Worm (Caenorhabditis elegans) whole organism, L2 larva: ENCODE results near the gene C16A3.5.
A peak's percentile ranks its signal among the peaks of the same experiment; 100 is the strongest.

ENCODE experiments used
- C34F6.9 ChIP-seq: fragments of 150-350 bp; optimal IDR thresholded peaks from 2 replicates; lab custom pipeline; 2014; ENCODE audit warnings: missing biosample characterization, missing genetic modification characterization
- F13H6.1 ChIP-seq: sonication (generic microtip); optimal IDR thresholded peaks from 2 replicates; lab custom pipeline; 2016; ENCODE audit warnings: missing genetic modification characterization, missing compliant biosample characterization
- R02D3.7 ChIP-seq: fragments of 150-350 bp; optimal IDR thresholded peaks from 2 replicates; lab custom pipeline; 2014; ENCODE audit warnings: missing biosample characterization, missing genetic modification characterization
- Y55F3AM.14 ChIP-seq: fragments of 200-800 bp; sonication (Bioruptor generic); optimal IDR thresholded peaks from 2 replicates; lab custom pipeline; 2018; ENCODE audit warnings: mild to moderate bottlenecking, missing genetic modification characterization, missing compliant biosample characterization
- ZK546.5 ChIP-seq: sonication (generic microtip); optimal IDR thresholded peaks from 2 replicates; lab custom pipeline; 2017; ENCODE audit warnings: missing biosample characterization, missing genetic modification characterization
- alr-1 ChIP-seq: fragments of 150-350 bp; optimal IDR thresholded peaks from 2 replicates; lab custom pipeline; 2014; ENCODE audit warnings: missing biosample characterization, missing genetic modification characterization
- aly-2 ChIP-seq: fragments of 150-350 bp; optimal IDR thresholded peaks from 2 replicates; lab custom pipeline; 2014; ENCODE audit warnings: missing biosample characterization, missing genetic modification characterization
- ama-1 ChIP-seq: fragments of 150-350 bp; optimal IDR thresholded peaks from 2 replicates; lab custom pipeline; 2018; ENCODE audit warnings: inconsistent platforms
- blmp-1 ChIP-seq: sonication (generic microtip); optimal IDR thresholded peaks from 2 replicates; lab custom pipeline; 2017; ENCODE audit warnings: missing genetic modification characterization, mild to moderate bottlenecking, missing compliant biosample characterization, antibody characterized with exemption, moderate library complexity; ENCODE audit not compliant: insufficient read depth
- ceh-16 ChIP-seq: fragments of 150-350 bp; optimal IDR thresholded peaks from 2 replicates; lab custom pipeline; 2014; ENCODE audit warnings: missing biosample characterization, missing genetic modification characterization
- ceh-82 ChIP-seq: fragments of 150-350 bp; optimal IDR thresholded peaks from 2 replicates; lab custom pipeline; 2014; ENCODE audit warnings: missing biosample characterization, missing genetic modification characterization
- crh-2 ChIP-seq: sonication (generic microtip); optimal IDR thresholded peaks from 2 replicates; lab custom pipeline; 2017; ENCODE audit warnings: missing biosample characterization, missing genetic modification characterization
- dmd-4 ChIP-seq: sonication (generic microtip); optimal IDR thresholded peaks from 2 replicates; lab custom pipeline; 2017; ENCODE audit warnings: missing biosample characterization, missing genetic modification characterization
- egl-27 ChIP-seq: sonication (generic microtip); optimal IDR thresholded peaks from 3 replicates; lab custom pipeline; 2017; ENCODE audit warnings: missing biosample characterization, missing genetic modification reagents, missing genetic modification characterization
- elt-1 ChIP-seq: fragments of 150-350 bp; optimal IDR thresholded peaks from 2 replicates; lab custom pipeline; 2014; ENCODE audit warnings: missing biosample characterization, missing genetic modification characterization
- elt-3 ChIP-seq: sonication (generic microtip); optimal IDR thresholded peaks from 2 replicates; lab custom pipeline; 2017; ENCODE audit warnings: missing biosample characterization, missing genetic modification characterization
- fos-1 ChIP-seq: fragments of 150-350 bp; optimal IDR thresholded peaks from 2 replicates; lab custom pipeline; 2014; ENCODE audit warnings: missing biosample characterization, missing genetic modification characterization
- gmeb-1 ChIP-seq: fragments of 150-350 bp; optimal IDR thresholded peaks from 2 replicates; lab custom pipeline; 2014; ENCODE audit warnings: missing biosample characterization, missing genetic modification characterization
- lin-11 ChIP-seq: fragments of 150-350 bp; sonication (generic microtip); optimal IDR thresholded peaks from 2 replicates; lab custom pipeline; 2014; ENCODE audit warnings: missing biosample characterization, missing genetic modification characterization, inconsistent platforms, mixed read lengths
- lin-13 ChIP-seq: fragments of 150-350 bp; optimal IDR thresholded peaks from 2 replicates; lab custom pipeline; 2014; ENCODE audit warnings: missing biosample characterization, missing genetic modification reagents, missing genetic modification characterization
- lin-39 ChIP-seq: fragments of 150-350 bp; optimal IDR thresholded peaks from 2 replicates; lab custom pipeline; 2014; ENCODE audit warnings: missing biosample characterization, missing genetic modification reagents, missing genetic modification characterization
- lsy-2 ChIP-seq, 2 experiments: fragments of 150-350 bp in 1 of 2; sonication (generic microtip) in 1 of 2; optimal IDR thresholded peaks; 2 replicates each; lab custom pipeline; 2014 to 2017; ENCODE audit warnings: missing biosample characterization in 2 of 2, missing genetic modification characterization in 2 of 2
- mab-5 ChIP-seq: fragments of 150-350 bp; optimal IDR thresholded peaks from 2 replicates; lab custom pipeline; 2014; ENCODE audit warnings: missing biosample characterization, missing genetic modification characterization
- mbf-1 ChIP-seq: sonication (generic microtip); optimal IDR thresholded peaks from 2 replicates; lab custom pipeline; 2017; ENCODE audit warnings: missing biosample characterization, missing genetic modification characterization
- mdl-1 ChIP-seq, 2 experiments: fragments of 150-350 bp in 1 of 2; sonication (generic microtip) in 1 of 2; optimal IDR thresholded peaks; 2 replicates each; lab custom pipeline; 2017; ENCODE audit warnings: missing biosample characterization in 2 of 2, missing genetic modification characterization in 2 of 2
- nhr-10 ChIP-seq: sonication (generic microtip); optimal IDR thresholded peaks from 2 replicates; lab custom pipeline; 2017; ENCODE audit warnings: missing biosample characterization, missing genetic modification characterization
- nhr-11 ChIP-seq: fragments of 150-350 bp; optimal IDR thresholded peaks from 2 replicates; lab custom pipeline; 2014; ENCODE audit warnings: missing biosample characterization, missing genetic modification characterization
- nhr-12 ChIP-seq: fragments of 150-350 bp; optimal IDR thresholded peaks from 2 replicates; lab custom pipeline; 2014; ENCODE audit warnings: missing biosample characterization, missing genetic modification characterization
- nhr-129 ChIP-seq: fragments of 150-350 bp; optimal IDR thresholded peaks from 2 replicates; lab custom pipeline; 2014; ENCODE audit warnings: missing biosample characterization, missing genetic modification characterization
- nhr-21 ChIP-seq: fragments of 150-350 bp; optimal IDR thresholded peaks from 2 replicates; lab custom pipeline; 2014; ENCODE audit warnings: missing biosample characterization, missing genetic modification characterization
- nhr-23 ChIP-seq: fragments of 150-350 bp; optimal IDR thresholded peaks from 2 replicates; lab custom pipeline; 2014; ENCODE audit warnings: missing biosample characterization, missing genetic modification reagents, missing genetic modification characterization
- nhr-237 ChIP-seq: fragments of 150-350 bp; optimal IDR thresholded peaks from 2 replicates; lab custom pipeline; 2014; ENCODE audit warnings: missing biosample characterization, missing genetic modification characterization
- nhr-25 ChIP-seq: fragments of 150-350 bp; sonication (generic microtip); optimal IDR thresholded peaks from 3 replicates; lab custom pipeline; 2014; ENCODE audit warnings: missing biosample characterization, missing genetic modification characterization
- nhr-6 ChIP-seq: fragments of 150-350 bp; optimal IDR thresholded peaks from 2 replicates; lab custom pipeline; 2014; ENCODE audit warnings: missing biosample characterization, missing genetic modification characterization
- nhr-77 ChIP-seq: fragments of 150-350 bp; optimal IDR thresholded peaks from 2 replicates; lab custom pipeline; 2014; ENCODE audit warnings: missing biosample characterization, missing genetic modification characterization
- peb-1 ChIP-seq: fragments of 150-350 bp; optimal IDR thresholded peaks from 2 replicates; lab custom pipeline; 2014; ENCODE audit warnings: missing biosample characterization, missing genetic modification characterization
- sem-4 ChIP-seq: fragments of 150-350 bp; optimal IDR thresholded peaks from 2 replicates; lab custom pipeline; 2014; ENCODE audit warnings: missing biosample characterization, missing genetic modification reagents, missing genetic modification characterization
- skn-1 ChIP-seq: sonication (generic microtip); optimal IDR thresholded peaks from 2 replicates; lab custom pipeline; 2017; ENCODE audit warnings: missing biosample characterization, missing genetic modification characterization
- sma-3 ChIP-seq: sonication (generic microtip); optimal IDR thresholded peaks from 2 replicates; lab custom pipeline; 2016; ENCODE audit warnings: missing genetic modification reagents, missing genetic modification characterization, missing compliant biosample characterization
- sma-9 ChIP-seq, 2 experiments: fragments of 150-350 bp in 1 of 2; sonication (generic microtip) in 1 of 2; optimal IDR thresholded peaks; 2 replicates each; lab custom pipeline; 2014 to 2016; ENCODE audit warnings: missing genetic modification characterization in 2 of 2, mild to moderate bottlenecking in 1 of 2, missing biosample characterization in 1 of 2, missing compliant biosample characterization in 1 of 2, missing genetic modification reagents in 1 of 2, moderate library complexity in 1 of 2
- snpc-4 ChIP-seq: fragments of 150-350 bp; optimal IDR thresholded peaks from 2 replicates; lab custom pipeline; 2014; ENCODE audit warnings: missing biosample characterization, missing genetic modification characterization
- unc-39 ChIP-seq: fragments of 150-350 bp; optimal IDR thresholded peaks from 2 replicates; lab custom pipeline; 2014; ENCODE audit warnings: missing biosample characterization, missing genetic modification characterization
- unc-55 ChIP-seq: fragments of 150-350 bp; sonication (generic microtip); optimal IDR thresholded peaks from 3 replicates; lab custom pipeline; 2014; ENCODE audit warnings: missing biosample characterization, missing genetic modification reagents, missing genetic modification characterization
- unc-62 ChIP-seq: fragments of 150-350 bp; optimal IDR thresholded peaks from 2 replicates; lab custom pipeline; 2014; ENCODE audit warnings: missing biosample characterization, missing genetic modification reagents, missing genetic modification characterization
- zag-1 ChIP-seq: fragments of 150-350 bp; optimal IDR thresholded peaks from 2 replicates; lab custom pipeline; 2014; ENCODE audit warnings: missing biosample characterization, missing genetic modification characterization
- ztf-1 ChIP-seq: fragments of 200-800 bp; sonication (Bioruptor generic); conservative IDR thresholded peaks from 2 replicates; pipeline ENCODE4 v1.3.6; 2022; ENCODE audit warnings: missing genetic modification characterization, missing compliant biosample characterization
- ztf-11 ChIP-seq: sonication (generic microtip); optimal IDR thresholded peaks from 2 replicates; lab custom pipeline; 2017; ENCODE audit warnings: missing biosample characterization, missing genetic modification characterization
- ztf-4 ChIP-seq: fragments of 150-350 bp; optimal IDR thresholded peaks from 2 replicates; lab custom pipeline; 2014; ENCODE audit warnings: missing biosample characterization, missing genetic modification characterization

Gene C16A3.5

DNA sequence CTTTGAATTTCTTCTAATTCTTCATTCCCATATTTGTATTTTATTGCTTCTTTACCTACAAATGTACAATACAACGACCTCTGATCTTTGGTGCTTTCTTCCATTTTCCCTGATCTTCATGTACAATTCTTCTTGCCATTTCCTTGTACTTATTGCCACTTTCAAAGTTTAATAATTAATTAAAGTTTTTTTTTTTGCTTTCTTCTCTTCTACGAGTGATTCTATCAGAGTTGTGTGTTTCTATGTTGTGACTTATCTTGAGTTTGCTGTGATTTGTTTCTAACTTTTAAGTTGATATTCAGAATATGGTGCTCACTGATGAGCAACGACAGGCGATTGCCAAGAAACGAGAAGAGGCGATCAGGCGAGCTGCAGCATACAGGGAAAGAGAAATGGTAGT lies 10.1 kb downstream of the C16A3.5 start, which contains the start of gene smrc-1:
TSS of gene smrc-1 (plus strand) at position 301 of the 400 bp plus-strand sequence.
- no peak for TF ChIP-seq C34F6.9 (tag; lab: Kevin White, UChicago)

DNA sequence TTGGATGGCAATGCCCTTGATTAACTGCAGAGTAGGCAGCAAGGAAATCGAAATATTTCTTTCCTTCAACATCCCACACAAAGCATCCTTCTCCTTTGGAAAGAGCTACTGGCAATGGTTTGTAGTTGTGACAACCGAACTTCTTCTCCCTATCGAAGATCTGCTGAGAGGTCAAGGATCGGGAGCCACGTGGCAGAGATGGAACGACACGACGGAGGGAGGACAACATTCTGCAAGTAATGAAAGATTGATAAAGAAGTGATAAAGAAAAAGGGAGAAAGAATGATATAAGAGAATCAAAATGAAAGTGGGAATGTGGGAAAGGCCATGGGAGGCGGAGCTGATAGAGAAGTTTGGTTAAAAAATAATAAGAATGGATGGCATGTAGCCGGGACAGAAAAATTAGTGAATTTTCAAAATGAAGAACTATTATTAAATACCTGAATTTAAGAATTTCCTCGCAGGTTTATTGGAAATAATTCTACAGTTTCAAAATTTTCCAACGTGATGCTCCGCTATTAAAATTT lies 15.2 kb downstream of the C16A3.5 start, which contains the start of gene oatr-1:
TSS of gene oatr-1 (minus strand) at position 477 of the 527 bp plus-strand sequence.
- no peak for TF ChIP-seq elt-3
- peak in 1 of 2 experiments; percentile 2 for TF ChIP-seq mdl-1 (tag; optimal IDR thresholded peaks at IDR 0.05; lab: Kevin White, UChicago)
- no peak for TF ChIP-seq nhr-237 (tag; lab: Kevin White, UChicago)
- no peak for TF ChIP-seq ceh-82 (tag; lab: Kevin White, UChicago)
- no peak for TF ChIP-seq nhr-129 (tag; lab: Kevin White, UChicago)
- peak; percentile 64 for TF ChIP-seq sma-9 (GFP tag; optimal IDR thresholded peaks at IDR 0.05; lab: Kevin White, UChicago)
- no peak for TF ChIP-seq sma-9 (tag; optimal IDR thresholded peaks at IDR 0.05; lab: Kevin White, UChicago)
- TF ChIP-seq crh-2, result peak; percentile 81
- no peak for TF ChIP-seq zag-1 (tag; lab: Kevin White, UChicago)
- TF ChIP-seq lin-39, result no peak
- TF ChIP-seq fos-1 (tag; lab: Kevin White, UChicago), result peak; percentile 7

DNA sequence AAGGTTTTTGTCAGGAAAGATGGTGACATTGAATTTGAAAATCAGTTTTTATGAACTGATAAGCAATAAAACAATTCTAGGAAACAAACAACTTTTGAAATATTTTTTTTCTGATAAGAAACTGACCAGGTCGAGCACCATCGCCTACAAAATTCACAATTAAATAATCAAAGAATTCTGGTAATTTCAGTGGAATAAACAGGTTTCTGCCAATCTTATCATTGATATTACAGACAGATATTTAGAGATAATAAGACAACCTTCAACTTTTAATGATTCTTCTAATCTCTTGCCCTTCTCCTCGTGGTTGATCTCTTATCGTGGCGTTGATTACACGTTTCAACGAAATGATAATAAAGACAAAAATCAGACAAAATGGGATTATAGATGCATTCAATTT lies 15.8 kb downstream of the C16A3.5 start:
- peak; percentile 73 for TF ChIP-seq nhr-25 (tag; lab: Kevin White, UChicago)
- no peak for TF ChIP-seq unc-62
- no peak for TF ChIP-seq R02D3.7
- peak; percentile 95 for TF ChIP-seq sma-9 (GFP tag; optimal IDR thresholded peaks at IDR 0.05; lab: Kevin White, UChicago)
- TF ChIP-seq sma-9 (tag; optimal IDR thresholded peaks at IDR 0.05; lab: Kevin White, UChicago), result no peak
- no peak for TF ChIP-seq ztf-4
- TF ChIP-seq nhr-237 (tag; lab: Kevin White, UChicago), result no peak
- no peak for TF ChIP-seq sem-4 (tag; lab: Kevin White, UChicago)
- peak; percentile 12 for TF ChIP-seq crh-2
- no peak for TF ChIP-seq nhr-23
- no peak for TF ChIP-seq snpc-4 (tag; lab: Kevin White, UChicago)
- no peak for TF ChIP-seq nhr-10 (tag; lab: Kevin White, UChicago)
- no peak for TF ChIP-seq unc-39 (tag; lab: Kevin White, UChicago)
- peak; percentile 59 for TF ChIP-seq fos-1 (tag; lab: Kevin White, UChicago)
- no peak for TF ChIP-seq zag-1 (tag; lab: Kevin White, UChicago)
- TF ChIP-seq lin-39, result no peak
- no peak for TF ChIP-seq elt-3
- TF ChIP-seq skn-1, result no peak
- TF ChIP-seq dmd-4 (tag; lab: Kevin White, UChicago), result no peak
- no peak for TF ChIP-seq Y55F3AM.14 (GFP tag; lab: Kevin White, UChicago)
- TF ChIP-seq ceh-16, result no peak
- TF ChIP-seq nhr-21, result peak; percentile 68
- TF ChIP-seq aly-2 (tag; lab: Kevin White, UChicago), result no peak
- peak; percentile 14 for TF ChIP-seq gmeb-1 (tag; lab: Kevin White, UChicago)
- TF ChIP-seq mab-5 (tag; lab: Kevin White, UChicago), result no peak
- TF ChIP-seq elt-1 (tag; lab: Kevin White, UChicago), result no peak
- TF ChIP-seq peb-1 (tag; lab: Kevin White, UChicago), result no peak
- TF ChIP-seq lsy-2 (tag; optimal IDR thresholded peaks at IDR 0.05; lab: Kevin White, UChicago), result peak in 1 of 2 experiments; percentile 23
- TF ChIP-seq lin-11 (tag; lab: Kevin White, UChicago), result no peak
- no peak for TF ChIP-seq C34F6.9 (tag; lab: Kevin White, UChicago)
- no peak for TF ChIP-seq nhr-12 (tag; lab: Kevin White, UChicago)
- no peak for TF ChIP-seq F13H6.1
- peak; percentile 38 for TF ChIP-seq sma-3 (GFP tag; lab: Kevin White, UChicago)
- no peak for TF ChIP-seq ZK546.5
- TF ChIP-seq nhr-11 (tag; lab: Kevin White, UChicago), result no peak
- TF ChIP-seq ztf-11, result no peak
- peak; percentile 31 for TF ChIP-seq egl-27 (tag; lab: Kevin White, UChicago)
- no peak for TF ChIP-seq mbf-1 (tag; lab: Kevin White, UChicago)
- TF ChIP-seq alr-1 (tag; lab: Kevin White, UChicago), result no peak
- no peak for TF ChIP-seq unc-55 (GFP tag; lab: Kevin White, UChicago)
- TF ChIP-seq blmp-1 (tag; lab: Kevin White, UChicago), result peak; percentile 34
- no peak for TF ChIP-seq nhr-6 (tag; lab: Kevin White, UChicago)
- no peak for TF ChIP-seq ztf-1 (GFP tag; lab: Robert Waterston, UW)
- no peak for TF ChIP-seq ama-1 (lab: Kevin White, UChicago)
- TF ChIP-seq nhr-77 (tag; lab: Kevin White, UChicago), result no peak
- no peak for TF ChIP-seq ceh-82 (tag; lab: Kevin White, UChicago)
- TF ChIP-seq lin-13, result no peak
- TF ChIP-seq nhr-129 (tag; lab: Kevin White, UChicago), result no peak
- TF ChIP-seq mdl-1 (tag; optimal IDR thresholded peaks at IDR 0.05; lab: Kevin White, UChicago), result peak in 1 of 2 experiments; percentile 18
- TF ChIP-seq, all 48 proteins: peak for 11
